Worm (Caenorhabditis elegans) whole organism, L4 larva: ENCODE data around the gene bnc-1.

ENCODE experiments used
- F49E8.2 ChIP-seq: sonication (generic microtip); optimal IDR thresholded peaks from 2 replicates; lab custom pipeline; 2016; ENCODE audit warnings: missing compliant biosample characterization, mild to moderate bottlenecking, missing genetic modification characterization, borderline replicate concordance
- T20F7.1 ChIP-seq: fragments of 200-800 bp; sonication (Bioruptor generic); optimal IDR thresholded peaks from 2 replicates; lab custom pipeline; 2018; ENCODE audit warnings: mild to moderate bottlenecking, missing genetic modification characterization, missing compliant biosample characterization
- Y105C5A.15 ChIP-seq: fragments of 200-800 bp; sonication (Bioruptor generic); IDR thresholded peaks from 2 replicates; pipeline ENCODE4 v1.3.6; 2022; ENCODE audit warnings: missing genetic modification characterization, missing compliant biosample characterization
- aha-1 ChIP-seq: fragments of 150-350 bp; peaks from one replicate; lab custom pipeline; 2014; ENCODE audit warnings: missing biosample characterization, missing genetic modification characterization
- arid-1 ChIP-seq: fragments of 200-800 bp; sonication (Bioruptor generic); conservative IDR thresholded peaks from 2 replicates; pipeline ENCODE4 v1.3.6; 2022; ENCODE audit warnings: missing genetic modification reagents, missing genetic modification characterization, missing compliant biosample characterization
- ceh-20 ChIP-seq: fragments of 200-800 bp; sonication (Bioruptor generic); IDR thresholded peaks from 2 replicates; pipeline ENCODE4 v1.3.6; 2022; ENCODE audit warnings: missing genetic modification reagents, missing genetic modification characterization, missing compliant biosample characterization
- ceh-62 ChIP-seq: sonication (generic microtip); optimal IDR thresholded peaks from 2 replicates; lab custom pipeline; 2017; ENCODE audit warnings: missing biosample characterization, missing genetic modification characterization
- ceh-82 ChIP-seq: sonication (generic microtip); optimal IDR thresholded peaks from 2 replicates; lab custom pipeline; 2017; ENCODE audit warnings: missing biosample characterization, missing genetic modification characterization
- ces-1 ChIP-seq: fragments of 150-350 bp; sonication (generic microtip); optimal IDR thresholded peaks from 4 replicates; lab custom pipeline; 2014; ENCODE audit warnings: missing biosample characterization, missing genetic modification reagents, missing genetic modification characterization
- cey-2 ChIP-seq: sonication (generic microtip); optimal IDR thresholded peaks from 3 replicates; lab custom pipeline; 2017; ENCODE audit warnings: missing genetic modification characterization, mild to moderate bottlenecking, missing compliant biosample characterization, antibody characterized with exemption, borderline replicate concordance; ENCODE audit not compliant: insufficient read depth
- daf-16 ChIP-seq, 3 experiments: sonication (generic microtip); optimal IDR thresholded peaks; 2 replicates each; lab custom pipeline; 2016 to 2017; ENCODE audit warnings: missing genetic modification characterization in 3 of 3, missing genetic modification reagents in 3 of 3, mild to moderate bottlenecking in 2 of 3, missing compliant biosample characterization in 2 of 3, missing biosample characterization in 1 of 3, moderate library complexity in 1 of 3
- daf-19 ChIP-seq: fragments of 200-800 bp; sonication (Bioruptor generic); conservative IDR thresholded peaks from 2 replicates; pipeline ENCODE4 v1.3.6; 2022; ENCODE audit warnings: missing genetic modification characterization, missing compliant biosample characterization
- daf-8 ChIP-seq: fragments of 200-800 bp; sonication (Bioruptor generic); IDR thresholded peaks from 2 replicates; pipeline ENCODE4 v1.3.6; 2022; ENCODE audit warnings: missing genetic modification characterization, missing compliant biosample characterization
- dmd-6 ChIP-seq: fragments of 200-800 bp; sonication (Bioruptor generic); IDR thresholded peaks from 2 replicates; pipeline ENCODE4 v1.3.6; 2022; ENCODE audit warnings: missing genetic modification reagents, missing genetic modification characterization, missing compliant biosample characterization
- dmd-8 ChIP-seq: fragments of 200-800 bp; sonication (Bioruptor generic); IDR thresholded peaks from 2 replicates; pipeline ENCODE4 v1.3.6; 2022; ENCODE audit warnings: missing genetic modification characterization, missing compliant biosample characterization
- dpl-1 ChIP-seq: fragments of 150-350 bp; optimal IDR thresholded peaks from 2 replicates; lab custom pipeline; 2014; ENCODE audit warnings: missing biosample characterization, missing genetic modification reagents, missing genetic modification characterization
- duxl-1 ChIP-seq: sonication (generic microtip); optimal IDR thresholded peaks from 2 replicates; lab custom pipeline; 2016; ENCODE audit warnings: mild to moderate bottlenecking, missing genetic modification characterization, moderate library complexity, missing compliant biosample characterization; ENCODE audit not compliant: poor library complexity
- dve-1 ChIP-seq: sonication (generic microtip); optimal IDR thresholded peaks from 2 replicates; lab custom pipeline; 2017; ENCODE audit warnings: antibody characterized with exemption, mild to moderate bottlenecking, missing genetic modification characterization, missing compliant biosample characterization; ENCODE audit not compliant: insufficient read depth
- egl-27 ChIP-seq: sonication (generic microtip); optimal IDR thresholded peaks from 3 replicates; lab custom pipeline; 2017; ENCODE audit warnings: missing biosample characterization, missing genetic modification reagents, missing genetic modification characterization
- egl-43 ChIP-seq: fragments of 200-800 bp; sonication (Bioruptor generic); IDR thresholded peaks from 2 replicates; pipeline ENCODE4 v1.3.6; 2022; ENCODE audit warnings: missing genetic modification reagents, missing genetic modification characterization, missing compliant biosample characterization
- fkh-10 ChIP-seq: fragments of 150-350 bp; optimal IDR thresholded peaks from 2 replicates; lab custom pipeline; 2014; ENCODE audit warnings: missing biosample characterization, missing genetic modification reagents, missing genetic modification characterization
- hlh-11 ChIP-seq: fragments of 200-800 bp; sonication (Bioruptor generic); optimal IDR thresholded peaks from 2 replicates; lab custom pipeline; 2018; ENCODE audit warnings: mild to moderate bottlenecking, missing genetic modification characterization, missing compliant biosample characterization
- hmg-1.1 ChIP-seq: fragments of 200-800 bp; sonication (Bioruptor generic); IDR thresholded peaks from 2 replicates; pipeline ENCODE4 v1.3.6; 2022; ENCODE audit warnings: missing genetic modification reagents, missing genetic modification characterization, missing compliant biosample characterization
- lin-15B ChIP-seq: fragments of 150-350 bp; sonication (generic microtip); optimal IDR thresholded peaks from 3 replicates; lab custom pipeline; 2014; ENCODE audit warnings: missing biosample characterization, missing genetic modification characterization
- lin-29 ChIP-seq: fragments of 200-800 bp; sonication (Bioruptor generic); IDR thresholded peaks from 2 replicates; pipeline ENCODE4 v1.3.6; 2022; ENCODE audit warnings: missing genetic modification reagents, missing genetic modification characterization, missing compliant biosample characterization
- lsy-2 ChIP-seq, 2 experiments: fragments of 150-350 bp in 1 of 2; sonication (generic microtip) in 1 of 2; optimal IDR thresholded peaks; 2 replicates each; lab custom pipeline; 2014 to 2017; ENCODE audit warnings: missing biosample characterization in 2 of 2, missing genetic modification characterization in 2 of 2
- madf-5 ChIP-seq, 2 experiments: fragments of 200-800 bp; sonication (Bioruptor generic); IDR thresholded peaks; 2 replicates each; pipeline ENCODE4 v1.3.6; 2022; ENCODE audit warnings: missing compliant biosample characterization in 2 of 2, missing genetic modification characterization in 2 of 2
- madf-9 ChIP-seq: fragments of 200-800 bp; sonication (Bioruptor generic); conservative IDR thresholded peaks from 2 replicates; pipeline ENCODE4 v1.3.6; 2022; ENCODE audit warnings: missing genetic modification reagents, missing genetic modification characterization, missing compliant biosample characterization
- nhr-237 ChIP-seq: sonication (generic microtip); optimal IDR thresholded peaks from 2 replicates; lab custom pipeline; 2017; ENCODE audit warnings: missing biosample characterization, missing genetic modification characterization
- nhr-28 ChIP-seq: fragments of 150-350 bp; optimal IDR thresholded peaks from 2 replicates; lab custom pipeline; 2014; ENCODE audit warnings: missing biosample characterization, missing genetic modification characterization
- nhr-41 ChIP-seq: fragments of 200-800 bp; sonication (Bioruptor generic); IDR thresholded peaks from 2 replicates; pipeline ENCODE4 v1.3.6; 2022; ENCODE audit warnings: missing genetic modification reagents, missing genetic modification characterization, missing compliant biosample characterization
- nhr-6 ChIP-seq: fragments of 150-350 bp; optimal IDR thresholded peaks from 2 replicates; lab custom pipeline; 2014; ENCODE audit warnings: missing biosample characterization, missing genetic modification characterization
- pha-4 ChIP-seq, 2 experiments: fragments of 150-350 bp in 1 of 2; fragments of 200-800 bp in 1 of 2; sonication (Bioruptor generic) in 1 of 2; IDR thresholded peaks in 1 of 2; optimal IDR thresholded peaks in 1 of 2; 2 replicates each; pipeline versions ENCODE4 v1.3.6 to Lab custom; 2014 to 2022; ENCODE audit warnings: missing genetic modification characterization in 2 of 2, missing genetic modification reagents in 2 of 2, missing biosample characterization in 1 of 2, missing compliant biosample characterization in 1 of 2
- pqm-1 ChIP-seq: sonication (generic microtip); optimal IDR thresholded peaks from 2 replicates; lab custom pipeline; 2017; ENCODE audit warnings: missing biosample characterization, missing genetic modification characterization
- rbr-2 ChIP-seq: sonication (generic microtip); optimal IDR thresholded peaks from 2 replicates; lab custom pipeline; 2016; ENCODE audit warnings: missing genotype, missing genetic modification characterization, missing compliant biosample characterization
- sdz-12 ChIP-seq: fragments of 200-800 bp; sonication (Bioruptor generic); optimal IDR thresholded peaks from 2 replicates; lab custom pipeline; 2018; ENCODE audit warnings: mild to moderate bottlenecking, missing genetic modification characterization, missing compliant biosample characterization
- set-16 ChIP-seq: fragments of 200-800 bp; sonication (Bioruptor generic); IDR thresholded peaks from 2 replicates; pipeline ENCODE4 v1.3.6; 2022; ENCODE audit warnings: missing genetic modification reagents, missing genetic modification characterization, missing compliant biosample characterization
- tag-97 ChIP-seq: fragments of 200-800 bp; sonication (Bioruptor generic); IDR thresholded peaks from 2 replicates; pipeline ENCODE4 v1.3.6; 2022; ENCODE audit warnings: missing genetic modification characterization, missing compliant biosample characterization
- unc-39 ChIP-seq: sonication (generic microtip); optimal IDR thresholded peaks from 2 replicates; lab custom pipeline; 2017; ENCODE audit warnings: missing biosample characterization, missing genetic modification characterization
- unc-62 ChIP-seq, 3 experiments: fragments of 150-350 bp in 1 of 3; sonication (generic microtip); optimal IDR thresholded peaks in 2 of 3; peaks in 1 of 3; 1 replicate in 1 of 3; 2 replicates in 2 of 3; lab custom pipeline; 2014 to 2017; ENCODE audit warnings: missing biosample characterization in 3 of 3, missing genetic modification characterization in 3 of 3, missing genetic modification reagents in 3 of 3, missing genotype in 1 of 3
- vab-7 ChIP-seq: fragments of 200-800 bp; sonication (Bioruptor generic); IDR thresholded peaks from 2 replicates; pipeline ENCODE4 v1.3.6; 2022; ENCODE audit warnings: missing genetic modification reagents, missing genetic modification characterization, missing compliant biosample characterization
- zag-1 ChIP-seq: fragments of 150-350 bp; optimal IDR thresholded peaks from 2 replicates; lab custom pipeline; 2014; ENCODE audit warnings: missing biosample characterization, missing genetic modification characterization
- zfp-3 ChIP-seq: fragments of 200-800 bp; sonication (Bioruptor generic); conservative IDR thresholded peaks from 2 replicates; pipeline ENCODE4 v1.3.6; 2022; ENCODE audit warnings: missing genetic modification reagents, missing genetic modification characterization, missing compliant biosample characterization
- ztf-11 ChIP-seq: fragments of 150-350 bp; optimal IDR thresholded peaks from 2 replicates; lab custom pipeline; 2014; ENCODE audit warnings: missing biosample characterization, missing genetic modification characterization

Gene bnc-1

ce11 chrV:12300166-12300565 lies 23.3 kb upstream of the bnc-1 start (continued):
- TF ChIP-seq egl-27 (tag; lab: Kevin White, UChicago) (no peak), lin-15B (tag; lab: Kevin White, UChicago) (no peak), zfp-3 (GFP tag; lab: Robert Waterston, UW) (no peak), dmd-8 (GFP tag; lab: Robert Waterston, UW) (no peak), lsy-2 (tag; optimal IDR thresholded peaks at IDR 0.05; lab: Kevin White, UChicago) (peak; percentile 52 to 77), ceh-62 (tag; lab: Kevin White, UChicago) (no peak), tag-97 (no peak), daf-16 (GFP tag; optimal IDR thresholded peaks at IDR 0.05; lab: Kevin White, UChicago) (no peak), daf-16 (tag; optimal IDR thresholded peaks at IDR 0.05; lab: Kevin White, UChicago) (peak; percentile 65), duxl-1 (tag; lab: Kevin White, UChicago) (no peak), daf-19 (0 out of 2 replicates have a peak, but pooled peaks have one; percentile 10), egl-43 (GFP tag; lab: Robert Waterston, UW) (no peak), Y105C5A.15 (no peak), set-16 (GFP tag; lab: Robert Waterston, UW) (no peak), nhr-6 (tag; lab: Kevin White, UChicago) (peak; percentile 98), cey-2 (peak; percentile 46), ztf-11 (no peak), ceh-82 (tag; lab: Kevin White, UChicago) (no peak), hmg-1.1 (GFP tag; lab: Robert Waterston, UW) (peak; percentile 67), lin-29 (GFP tag; lab: Robert Waterston, UW) (no peak), hlh-11 (tag; lab: Kevin White, UChicago) (peak; percentile 84), nhr-237 (tag; lab: Kevin White, UChicago) (no peak), vab-7 (GFP tag; lab: Robert Waterston, UW) (no peak), nhr-28 (peak; percentile 81), fkh-10 (GFP tag; lab: Kevin White, UChicago) (no peak), F49E8.2 (tag; lab: Kevin White, UChicago) (no peak), ceh-20 (GFP tag; lab: Robert Waterston, UW) (peak; percentile 48; the same call in 1 of the 2 replicates), rbr-2 (tag; lab: Kevin White, UChicago) (peak; percentile 26), ces-1 (no peak), unc-39 (no peak), arid-1 (0 out of 2 replicates have a peak, but pooled peaks have one; percentile 31), daf-8 (no peak), madf-5 (GFP tag; IDR thresholded peaks at IDR 0.05; lab: Robert Waterston, UW) (no peak), zag-1 (tag; lab: Kevin White, UChicago) (no peak), madf-9 (GFP tag; lab: Robert Waterston, UW) (no peak)

- TF ChIP-seq dpl-1 (GFP tag; lab: Kevin White, UChicago) (no peak), hlh-11 (tag; lab: Kevin White, UChicago) (peak; percentile 23), sdz-12 (GFP tag; lab: Kevin White, UChicago) (no peak), pha-4 (GFP tag; IDR thresholded peaks at IDR 0.05; lab: Robert Waterston, UW) (no peak), pha-4 (tag; optimal IDR thresholded peaks at IDR 0.05; lab: Kevin White, UChicago) (no peak)
- TF ChIP-seq, all 104 proteins: peak for 1
Measured at ce11 chrV:12299244-12299766, 22.5 kb upstream of the bnc-1 start.

- TF ChIP-seq dve-1 (tag; lab: Kevin White, UChicago): peak; percentile 40
- TF ChIP-seq T20F7.1: no peak
- no peak for TF ChIP-seq duxl-1 (tag; lab: Kevin White, UChicago)
- peak; percentile 42; the same call in 1 of the 2 replicates for TF ChIP-seq dmd-6 (GFP tag; lab: Robert Waterston, UW)
- TF ChIP-seq aha-1: peak; percentile 70
- TF ChIP-seq unc-62 (GFP tag; optimal IDR thresholded peaks at IDR 0.05 in 1 of 2; lab: Kevin White, UChicago): peak in 1 of 2 experiments; percentile 83
- no peak for TF ChIP-seq unc-62 (tag; optimal IDR thresholded peaks at IDR 0.05; lab: Kevin White, UChicago)
- no peak for TF ChIP-seq daf-16 (GFP tag; optimal IDR thresholded peaks at IDR 0.05; lab: Kevin White, UChicago)
- TF ChIP-seq daf-16 (tag; optimal IDR thresholded peaks at IDR 0.05; lab: Kevin White, UChicago): peak; percentile 29
- no peak for TF ChIP-seq F49E8.2 (tag; lab: Kevin White, UChicago)
- TF ChIP-seq hlh-11 (tag; lab: Kevin White, UChicago): peak; percentile 10
- TF ChIP-seq pqm-1 (tag; lab: Kevin White, UChicago): peak; percentile 83
- TF ChIP-seq nhr-41 (GFP tag; lab: Robert Waterston, UW): no peak
- TF ChIP-seq nhr-28: peak; percentile 48
Measured at ce11 chrV:12298184-12298583, 21.3 kb upstream of the bnc-1 start.
